Worm (Caenorhabditis elegans) whole organism, L3 larva: ENCODE data around the gene F07E5.8.
"Not testable (repeated sequence)": the region's sequence is repeated elsewhere in the genome, so short reads cannot be mapped to it uniquely, and the experiment has no call there.

ENCODE experiments used
- egl-5 ChIP-seq: fragments of 150-350 bp; optimal IDR thresholded peaks from 2 replicates; lab custom pipeline; 2017; ENCODE audit warnings: missing biosample characterization, missing genetic modification reagents, missing genetic modification characterization, inconsistent platforms
- elt-1 ChIP-seq: fragments of 150-350 bp; optimal IDR thresholded peaks from 2 replicates; lab custom pipeline; 2014; ENCODE audit warnings: missing biosample characterization, missing genetic modification characterization
- fkh-2 ChIP-seq: fragments of 150-350 bp; optimal IDR thresholded peaks from 2 replicates; lab custom pipeline; 2014; ENCODE audit warnings: missing biosample characterization, missing genetic modification reagents, missing genetic modification characterization
- fos-1 ChIP-seq: fragments of 150-350 bp; optimal IDR thresholded peaks from 2 replicates; lab custom pipeline; 2014; ENCODE audit warnings: missing biosample characterization, missing genetic modification characterization
- jun-1 ChIP-seq: fragments of 150-350 bp; optimal IDR thresholded peaks from 2 replicates; lab custom pipeline; 2014; ENCODE audit warnings: missing biosample characterization, missing genetic modification reagents, missing genetic modification characterization
- mdl-1 ChIP-seq: fragments of 150-350 bp; optimal IDR thresholded peaks from 2 replicates; lab custom pipeline; 2014; ENCODE audit warnings: missing biosample characterization, missing genetic modification characterization
- nfya-1 ChIP-seq: sonication (generic microtip); optimal IDR thresholded peaks from 2 replicates; lab custom pipeline; 2017; ENCODE audit warnings: missing genetic modification characterization, mild to moderate bottlenecking, missing compliant biosample characterization, antibody characterized with exemption, moderate library complexity; ENCODE audit not compliant: insufficient read depth
- nhr-12 ChIP-seq: fragments of 150-350 bp; optimal IDR thresholded peaks from 2 replicates; lab custom pipeline; 2014; ENCODE audit warnings: missing biosample characterization, missing genetic modification characterization
- sea-2 ChIP-seq: fragments of 150-350 bp; sonication (generic microtip); optimal IDR thresholded peaks from 4 replicates; lab custom pipeline; 2014; ENCODE audit warnings: missing biosample characterization, missing genetic modification reagents, missing genetic modification characterization
- unc-62 ChIP-seq: fragments of 150-350 bp; sonication (generic microtip); optimal IDR thresholded peaks from 4 replicates; lab custom pipeline; 2014; ENCODE audit warnings: missing biosample characterization, missing genetic modification reagents, missing genetic modification characterization
- zag-1 ChIP-seq: fragments of 150-350 bp; optimal IDR thresholded peaks from 2 replicates; lab custom pipeline; 2014; ENCODE audit warnings: missing biosample characterization, missing genetic modification characterization

ce11 chrII:2023514-2023913 lies 51.9 kb downstream of the F07E5.8 start, which contains the start of gene cya-2:
- TF ChIP-seq fkh-2 (tag; lab: Kevin White, UChicago); fos-1; sea-2 (GFP tag; lab: Kevin White, UChicago); elt-1 (tag; lab: Kevin White, UChicago); egl-5 (tag; lab: Kevin White, UChicago); unc-62 (GFP tag; lab: Kevin White, UChicago); mdl-1 (tag; lab: Kevin White, UChicago); nfya-1 (tag; lab: Kevin White, UChicago); zag-1; nhr-12 (tag; lab: Kevin White, UChicago); jun-1 (tag; lab: Kevin White, UChicago): not testable (repeated sequence)
